Worm (Caenorhabditis elegans): Measurements from ENCODE around the gene F35C11.7.

Gene F35C11.7

DNA sequence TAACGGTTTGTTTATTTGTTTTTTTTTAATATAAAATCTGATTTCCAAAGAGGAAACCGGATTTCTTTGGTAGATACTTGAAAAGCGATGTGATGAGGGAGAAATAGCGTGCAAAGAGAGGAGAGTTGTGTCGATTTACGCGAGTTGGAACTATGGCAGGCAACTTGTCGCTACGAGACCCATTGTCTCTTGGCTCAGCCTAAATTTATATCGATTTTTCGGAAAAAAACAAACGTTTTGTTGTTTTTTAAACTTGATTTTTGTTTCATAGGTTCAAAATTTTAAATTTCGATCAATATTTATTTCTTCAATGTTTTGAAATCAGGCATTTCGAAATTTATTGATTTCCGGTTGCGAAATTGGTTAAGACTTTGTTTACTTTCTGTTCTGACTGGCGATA lies 39.7 kb upstream of the F35C11.7 start, which contains the start of gene M110.3 (continued):
- no peak for TF ChIP-seq sem-2 (GFP tag; optimal IDR thresholded peaks at IDR 0.05)
- TF ChIP-seq nhr-2 (tag; optimal IDR thresholded peaks at IDR 0.05), result no peak
- no peak for TF ChIP-seq lin-32 (GFP tag; optimal IDR thresholded peaks at IDR 0.05)
- TF ChIP-seq elt-3 (tag; optimal IDR thresholded peaks at IDR 0.05), result no peak
- no peak for TF ChIP-seq bed-3 (GFP tag; optimal IDR thresholded peaks at IDR 0.05)
- no peak for TF ChIP-seq ztf-11 (tag; optimal IDR thresholded peaks at IDR 0.05)

ce11 chrII:8216922-8217321 lies 39.2 kb upstream of the F35C11.7 start, which contains the start of gene ifg-1:
Gene ifg-1 (plus strand): TSS chrII:8217222.
- TF ChIP-seq drap-1 (GFP tag; optimal IDR thresholded peaks at IDR 0.05), result no peak
- no peak for TF ChIP-seq ham-2 (GFP tag; optimal IDR thresholded peaks at IDR 0.05)
- TF ChIP-seq ceh-43 (GFP tag; optimal IDR thresholded peaks at IDR 0.05), result no peak
- TF ChIP-seq bed-3 (GFP tag; optimal IDR thresholded peaks at IDR 0.05), result no peak
- TF ChIP-seq nhr-28 (tag; optimal IDR thresholded peaks at IDR 0.05), result no peak
- no peak for TF ChIP-seq nhr-12 (tag; optimal IDR thresholded peaks at IDR 0.05)
- no peak for TF ChIP-seq ztf-11 (tag; optimal IDR thresholded peaks at IDR 0.05)

ce11 chrII:8218266-8218665 lies 37.8 kb upstream of the F35C11.7 start:
- TF ChIP-seq lin-13 (tag; optimal IDR thresholded peaks at IDR 0.05) (no peak), sem-2 (GFP tag; optimal IDR thresholded peaks at IDR 0.05) (no peak), nhr-76 (tag; optimal IDR thresholded peaks at IDR 0.05) (no peak), elt-3 (tag; optimal IDR thresholded peaks at IDR 0.05) (no peak), elt-1 (tag; optimal IDR thresholded peaks at IDR 0.05; ENCODE audit: borderline replicate concordance, insufficient read depth) (no peak), mab-5 (tag; optimal IDR thresholded peaks at IDR 0.05) (no peak), ztf-11 (tag; optimal IDR thresholded peaks at IDR 0.05) (no peak), ceh-43 (GFP tag; optimal IDR thresholded peaks at IDR 0.05) (no peak), nhr-237 (tag; optimal IDR thresholded peaks at IDR 0.05) (no peak), unc-120 (tag; optimal IDR thresholded peaks at IDR 0.05; ENCODE audit: poor library complexity, severe bottlenecking) (no peak), ces-1 (GFP tag; optimal IDR thresholded peaks at IDR 0.05) (no peak), lsy-2 (tag; optimal IDR thresholded peaks at IDR 0.05) (no peak), ceh-83 (GFP tag; optimal IDR thresholded peaks at IDR 0.05) (no peak), mls-2 (tag; optimal IDR thresholded peaks at IDR 0.05) (no peak), drap-1 (GFP tag; optimal IDR thresholded peaks at IDR 0.05) (no peak)

- no peak for TF ChIP-seq nhr-12 (tag; optimal IDR thresholded peaks at IDR 0.05)
- no peak for TF ChIP-seq zip-8 (tag; optimal IDR thresholded peaks at IDR 0.05)
- TF ChIP-seq elt-3 (tag; optimal IDR thresholded peaks at IDR 0.05), result no peak
These were observed 35.8 kb upstream of the F35C11.7 start for ce11 chrII:8220267-8220666.

- TF ChIP-seq nhr-2 (tag; optimal IDR thresholded peaks at IDR 0.05), result peak; percentile 42
- peak; percentile 49 for TF ChIP-seq sptf-1 (tag; optimal IDR thresholded peaks at IDR 0.05)
- TF ChIP-seq ceh-39 (tag; optimal IDR thresholded peaks at IDR 0.05), result peak; percentile 62
- TF ChIP-seq ham-2 (GFP tag; optimal IDR thresholded peaks at IDR 0.05), result peak; percentile 41
- TF ChIP-seq nhr-237 (tag; optimal IDR thresholded peaks at IDR 0.05), result peak; percentile 18
- TF ChIP-seq ceh-43 (GFP tag; optimal IDR thresholded peaks at IDR 0.05), result no peak
- peak; percentile 45 for TF ChIP-seq sem-2 (GFP tag; optimal IDR thresholded peaks at IDR 0.05)
- peak; percentile 38 for TF ChIP-seq mep-1 (tag; optimal IDR thresholded peaks at IDR 0.05)
- peak; percentile 8 for TF ChIP-seq drap-1 (GFP tag; optimal IDR thresholded peaks at IDR 0.05)
- TF ChIP-seq ces-1 (GFP tag; optimal IDR thresholded peaks at IDR 0.05), result no peak
These were observed 33.6 kb upstream of the F35C11.7 start, which contains the start of gene dab-1 for ce11 chrII:8222309-8223065. Gene dab-1 (plus strand): TSS chrII:8222386.

- TF ChIP-seq unc-39 (tag; optimal IDR thresholded peaks at IDR 0.05) (no peak), ceh-43 (GFP tag; optimal IDR thresholded peaks at IDR 0.05) (peak; percentile 60), ham-2 (GFP tag; optimal IDR thresholded peaks at IDR 0.05) (peak; percentile 28), mls-2 (tag; optimal IDR thresholded peaks at IDR 0.05) (peak; percentile 19), nhr-2 (tag; optimal IDR thresholded peaks at IDR 0.05) (no peak)
These were observed 32.7 kb upstream of the F35C11.7 start for ce11 chrII:8223422-8223821.

- TF ChIP-seq cnd-1 (tag; optimal IDR thresholded peaks at IDR 0.05), result no peak
- no peak for TF ChIP-seq nhr-2 (tag; optimal IDR thresholded peaks at IDR 0.05)
- no peak for TF ChIP-seq pha-4 (tag; optimal IDR thresholded peaks at IDR 0.05)
- TF ChIP-seq nhr-12 (tag; optimal IDR thresholded peaks at IDR 0.05), result no peak
- no peak for TF ChIP-seq lin-13 (tag; optimal IDR thresholded peaks at IDR 0.05)
- no peak for TF ChIP-seq elt-1 (tag; optimal IDR thresholded peaks at IDR 0.05; ENCODE audit: borderline replicate concordance, insufficient read depth)
- no peak for TF ChIP-seq nhr-237 (tag; optimal IDR thresholded peaks at IDR 0.05)
- no peak for TF ChIP-seq mls-2 (tag; optimal IDR thresholded peaks at IDR 0.05)
- TF ChIP-seq nhr-76 (tag; optimal IDR thresholded peaks at IDR 0.05), result no peak
- no peak for TF ChIP-seq unc-62 (GFP tag; optimal IDR thresholded peaks at IDR 0.05)
- TF ChIP-seq bed-3 (GFP tag; optimal IDR thresholded peaks at IDR 0.05), result no peak
- no peak for TF ChIP-seq snpc-4 (tag; optimal IDR thresholded peaks at IDR 0.05)
- no peak for TF ChIP-seq sem-2 (GFP tag; optimal IDR thresholded peaks at IDR 0.05)
- no peak for TF ChIP-seq tbx-8 (GFP tag; optimal IDR thresholded peaks at IDR 0.05)
- no peak for TF ChIP-seq ceh-39 (tag; optimal IDR thresholded peaks at IDR 0.05)
These were observed 32.2 kb upstream of the F35C11.7 start for ce11 chrII:8223945-8224344.

Data from whole organism, mixed stage, embryonic.